Fruit fly (Drosophila melanogaster): ENCODE measurements around the gene CG9171.
A peak's percentile ranks its signal among the peaks of the same experiment; 100 is the strongest.

Gene CG9171

DNA sequence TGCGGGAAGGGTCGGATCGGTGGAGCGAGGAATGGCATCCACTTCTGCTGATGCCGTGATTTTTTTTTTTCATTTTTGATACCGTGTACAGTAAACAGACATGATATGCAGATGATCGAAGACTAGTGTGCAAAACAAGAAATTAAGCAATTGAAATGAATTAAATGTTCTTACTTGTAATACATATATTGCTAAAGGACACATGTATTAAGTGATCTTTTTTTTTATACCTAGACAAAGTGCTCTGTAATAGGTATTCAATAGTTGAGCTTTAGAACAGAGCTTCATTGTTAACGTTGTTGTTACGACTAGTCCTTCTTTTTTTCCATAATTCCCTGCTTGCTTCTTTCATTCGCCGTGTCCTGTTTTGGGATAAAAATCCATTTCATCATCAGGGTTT, 48.6 kb downstream of the CG9171 start (continued):
- peak; percentile 91 for TF ChIP-seq Eip78C (GFP tag)
- TF ChIP-seq CG4318 (GFP tag; optimal IDR thresholded peaks at IDR 0.05): no peak
- peak; percentile 2 for TF ChIP-seq vri (GFP tag; optimal IDR thresholded peaks at IDR 0.05)
- peak; percentile 68 for TF ChIP-seq CG3032 (tag; optimal IDR thresholded peaks at IDR 0.05)
- no peak for TF ChIP-seq Blimp-1 (GFP tag; optimal IDR thresholded peaks at IDR 0.05)
- TF ChIP-seq Gug (GFP tag; IDR thresholded peaks at IDR 0.05): no peak
- peak; percentile 72 for TF ChIP-seq CG6163 (GFP tag; IDR thresholded peaks at IDR 0.05)

DNA sequence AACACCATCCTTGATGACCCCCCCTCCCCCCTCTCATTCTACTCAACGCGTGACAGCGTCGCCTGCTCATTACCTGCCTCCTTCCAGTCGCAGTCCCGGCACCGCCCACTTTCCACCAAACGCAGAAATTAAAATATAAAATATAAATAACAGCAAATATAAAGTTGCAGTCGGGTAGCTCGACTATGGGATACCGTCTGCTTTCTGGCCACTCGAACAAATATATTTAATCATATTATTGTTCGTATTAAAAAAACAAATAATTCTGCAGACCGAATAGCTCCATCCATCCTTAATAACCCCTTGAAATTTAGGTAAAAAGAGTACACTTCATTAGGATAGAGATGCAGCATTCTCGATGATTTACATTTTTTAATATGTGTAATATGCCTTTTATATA, 51.9 kb downstream of the CG9171 start:
- no peak for TF ChIP-seq CG10631 (GFP tag; optimal IDR thresholded peaks at IDR 0.05)
- TF ChIP-seq vri (GFP tag; optimal IDR thresholded peaks at IDR 0.05): no peak
- TF ChIP-seq eg (GFP tag; IDR thresholded peaks at IDR 0.05): no peak
- TF ChIP-seq esn (GFP tag; optimal IDR thresholded peaks at IDR 0.05): peak; percentile 1
- TF ChIP-seq Hr4 (GFP tag; optimal IDR thresholded peaks at IDR 0.05): no peak
- peak; percentile 18 for TF ChIP-seq pdm3 (GFP tag; optimal IDR thresholded peaks at IDR 0.05)
- no peak for TF ChIP-seq CG1621 (tag; optimal IDR thresholded peaks at IDR 0.05)
- TF ChIP-seq CG31627 (GFP tag; optimal IDR thresholded peaks at IDR 0.05): peak; percentile 19
- no peak for TF ChIP-seq acj6 (GFP tag; optimal IDR thresholded peaks at IDR 0.05)
- TF ChIP-seq OdsH (GFP tag; optimal IDR thresholded peaks at IDR 0.05): peak; percentile 14
- TF ChIP-seq Lpt (GFP tag; optimal IDR thresholded peaks at IDR 0.05): no peak
- TF ChIP-seq Met (GFP tag; optimal IDR thresholded peaks at IDR 0.05): peak; percentile 25
- peak; percentile 2 for TF ChIP-seq CG3919 (GFP tag; optimal IDR thresholded peaks at IDR 0.05)
- no peak for TF ChIP-seq CG9139 (GFP tag; optimal IDR thresholded peaks at IDR 0.05)
- TF ChIP-seq Blimp-1 (GFP tag; optimal IDR thresholded peaks at IDR 0.05): no peak
- no peak for TF ChIP-seq CG11762 (GFP tag; optimal IDR thresholded peaks at IDR 0.05; ENCODE audit: insufficient read depth)
- no peak for TF ChIP-seq Gug (GFP tag; IDR thresholded peaks at IDR 0.05)
- TF ChIP-seq salr (GFP tag; optimal IDR thresholded peaks at IDR 0.05): no peak
- no peak for TF ChIP-seq fd59A (GFP tag; optimal IDR thresholded peaks at IDR 0.05)
- TF ChIP-seq Eip78C (GFP tag): peak; percentile 62
- TF ChIP-seq svp (GFP tag): peak; percentile 69
- TF ChIP-seq Sox15 (GFP tag; optimal IDR thresholded peaks at IDR 0.05): no peak
- TF ChIP-seq Ets96B (tag; optimal IDR thresholded peaks at IDR 0.05): peak; percentile 6

DNA sequence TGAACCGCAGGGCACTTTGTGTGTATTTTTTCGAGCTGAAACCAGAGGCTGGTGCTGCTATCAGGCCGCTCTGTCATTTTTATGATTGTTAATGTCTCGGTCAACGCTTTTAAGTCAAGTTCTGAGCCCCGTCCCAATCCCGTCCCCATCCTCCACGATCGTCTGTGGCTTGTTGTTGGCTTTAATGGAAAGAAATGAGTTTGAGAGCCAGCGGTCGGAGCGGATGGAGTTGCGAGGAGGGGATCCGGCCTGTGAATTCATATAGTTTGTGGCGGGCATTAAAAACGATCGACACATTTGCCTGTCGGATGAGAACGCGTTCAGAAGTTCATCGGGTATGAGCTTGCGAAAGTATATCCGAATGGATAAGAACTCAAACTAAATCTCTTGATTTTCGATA, 54.2 kb downstream of the CG9171 start, which contains the start of gene CG11029:
Gene CG11029, plus strand, starts transcription at position 301 of the 400 bp plus-strand sequence.
- TF ChIP-seq CG8632 (GFP tag; optimal IDR thresholded peaks at IDR 0.05): no peak
- no peak for TF ChIP-seq dsx (GFP tag; optimal IDR thresholded peaks at IDR 0.05; ENCODE audit: poor library complexity, severe bottlenecking)
- TF ChIP-seq cyc (GFP tag; optimal IDR thresholded peaks at IDR 0.05): no peak
- no peak for TF ChIP-seq CG8119 (GFP tag; IDR thresholded peaks at IDR 0.05)
- no peak for TF ChIP-seq fkh (GFP tag; optimal IDR thresholded peaks at IDR 0.05)
- TF ChIP-seq CG11902 (GFP tag; optimal IDR thresholded peaks at IDR 0.05): no peak
- no peak for TF ChIP-seq eg (GFP tag; IDR thresholded peaks at IDR 0.05)
- TF ChIP-seq topi (GFP tag; optimal IDR thresholded peaks at IDR 0.05): no peak
- TF ChIP-seq CG34406 (GFP tag; optimal IDR thresholded peaks at IDR 0.05): no peak
- no peak for TF ChIP-seq CG3032 (tag; optimal IDR thresholded peaks at IDR 0.05)
- TF ChIP-seq vri (GFP tag; optimal IDR thresholded peaks at IDR 0.05): no peak
- TF ChIP-seq achi (GFP tag; optimal IDR thresholded peaks at IDR 0.05): no peak
- no peak for TF ChIP-seq CG6808 (GFP tag; optimal IDR thresholded peaks at IDR 0.05)
- no peak for TF ChIP-seq CG32006 (GFP tag; optimal IDR thresholded peaks at IDR 0.05)
- TF ChIP-seq CG1621 (tag; optimal IDR thresholded peaks at IDR 0.05): no peak
- no peak for TF ChIP-seq spab (GFP tag; optimal IDR thresholded peaks at IDR 0.05)
- TF ChIP-seq CG6276 (GFP tag; optimal IDR thresholded peaks at IDR 0.05): no peak
